Fruit fly (Drosophila melanogaster): Measurements from ENCODE around the gene CG10064.

dm6 chr3L:6945357-6945756, 22.3 kb downstream of the CG10064 start:
- TF ChIP-seq bab1 (GFP tag; optimal IDR thresholded peaks at IDR 0.05) (no peak), CG7045 (GFP tag; optimal IDR thresholded peaks at IDR 0.05) (no peak), CG1620 (GFP tag; optimal IDR thresholded peaks at IDR 0.05) (no peak), Crg-1 (GFP tag; optimal IDR thresholded peaks at IDR 0.05) (no peak), Mnt (GFP tag; optimal IDR thresholded peaks at IDR 0.05) (no peak), pad (GFP tag; optimal IDR thresholded peaks at IDR 0.05) (no peak), Hr96 (GFP tag; optimal IDR thresholded peaks at IDR 0.05) (no peak), tj (GFP tag; optimal IDR thresholded peaks at IDR 0.05) (no peak), CG11617 (GFP tag; optimal IDR thresholded peaks at IDR 0.05) (no peak), CG12768 (GFP tag; optimal IDR thresholded peaks at IDR 0.05) (no peak), ovo (GFP tag; optimal IDR thresholded peaks at IDR 0.05) (no peak), cic (GFP tag; optimal IDR thresholded peaks at IDR 0.05) (no peak)
